Worm (Caenorhabditis elegans): ENCODE data around the gene srv-10.

- TF ChIP-seq nhr-237 (tag; optimal IDR thresholded peaks at IDR 0.05) = no peak
- no peak for TF ChIP-seq fkh-10 (GFP tag; optimal IDR thresholded peaks at IDR 0.05)
- TF ChIP-seq pqm-1 (tag; optimal IDR thresholded peaks at IDR 0.05) = no peak
- no peak for TF ChIP-seq mdl-1 (tag; optimal IDR thresholded peaks at IDR 0.05)
- TF ChIP-seq nhr-11 (tag; optimal IDR thresholded peaks at IDR 0.05) = no peak
- no peak for TF ChIP-seq unc-62 (GFP tag; optimal IDR thresholded peaks at IDR 0.05)
- TF ChIP-seq R02D3.7 (tag; optimal IDR thresholded peaks at IDR 0.05) = no peak
- TF ChIP-seq skn-1 (tag; optimal IDR thresholded peaks at IDR 0.05) = no peak
- TF ChIP-seq ztf-11 (tag; optimal IDR thresholded peaks at IDR 0.05) = no peak
- TF ChIP-seq jun-1 (tag; optimal IDR thresholded peaks at IDR 0.05) = no peak
Measured at ce11 chrV:13411225-13411991, 12.3 kb upstream of the srv-10 start.

Data from whole organism, L3 larva.